Worm (Caenorhabditis elegans) whole organism, late embryonic: ENCODE measurements around the gene C35B1.8.
A peak's percentile ranks its signal among the peaks of the same experiment; 100 is the strongest.

Experiments used
- C08G9.2 ChIP-seq: sonication (generic microtip); optimal IDR thresholded peaks from 2 replicates; lab custom pipeline; 2016; ENCODE audit warnings: mild to moderate bottlenecking, missing genetic modification characterization, moderate library complexity, missing compliant biosample characterization
- F13H6.1 ChIP-seq: sonication (generic microtip); optimal IDR thresholded peaks from 2 replicates; lab custom pipeline; 2016; ENCODE audit warnings: missing genetic modification characterization, missing compliant biosample characterization
- K02D7.2 ChIP-seq: sonication (generic microtip); optimal IDR thresholded peaks from 2 replicates; lab custom pipeline; 2017; ENCODE audit warnings: mild to moderate bottlenecking, missing genetic modification characterization, missing compliant biosample characterization
- Y22D7AL.16 ChIP-seq: sonication (generic microtip); optimal IDR thresholded peaks from 2 replicates; lab custom pipeline; 2016; ENCODE audit warnings: missing genetic modification characterization, missing compliant biosample characterization
- ahr-1 ChIP-seq: sonication (generic microtip); optimal IDR thresholded peaks from 2 replicates; lab custom pipeline; 2016; ENCODE audit warnings: missing genetic modification characterization, missing compliant biosample characterization
- ama-1 ChIP-seq: fragments of 150-350 bp; optimal IDR thresholded peaks from 2 replicates; lab custom pipeline; 2014
- ceh-18 ChIP-seq: sonication (generic microtip); optimal IDR thresholded peaks from 2 replicates; lab custom pipeline; 2016; ENCODE audit warnings: missing genetic modification characterization, missing compliant biosample characterization
- ceh-31 ChIP-seq: sonication (generic microtip); optimal IDR thresholded peaks from 2 replicates; lab custom pipeline; 2016; ENCODE audit warnings: missing genetic modification characterization, missing compliant biosample characterization
- ceh-34 ChIP-seq: sonication (generic microtip); optimal IDR thresholded peaks from 2 replicates; lab custom pipeline; 2016; ENCODE audit warnings: mild to moderate bottlenecking, missing genetic modification characterization, missing compliant biosample characterization
- ceh-6 ChIP-seq: fragments of 200-800 bp; sonication (Bioruptor generic); optimal IDR thresholded peaks from 2 replicates; lab custom pipeline; 2018; ENCODE audit warnings: mild to moderate bottlenecking, missing genetic modification characterization, missing compliant biosample characterization
- dmd-4 ChIP-seq: sonication (generic microtip); optimal IDR thresholded peaks from 2 replicates; lab custom pipeline; 2016; ENCODE audit warnings: borderline replicate concordance, missing genetic modification characterization, missing compliant biosample characterization
- dve-1 ChIP-seq: sonication (generic microtip); optimal IDR thresholded peaks from 2 replicates; lab custom pipeline; 2017; ENCODE audit warnings: antibody characterized with exemption, mild to moderate bottlenecking, missing genetic modification characterization, missing compliant biosample characterization
- elt-2 ChIP-seq: sonication (generic microtip); optimal IDR thresholded peaks from 2 replicates; lab custom pipeline; 2016; ENCODE audit warnings: missing genetic modification reagents, missing genetic modification characterization, missing compliant biosample characterization
- elt-4 ChIP-seq: sonication (generic microtip); optimal IDR thresholded peaks from 2 replicates; lab custom pipeline; 2016; ENCODE audit warnings: missing genetic modification characterization, missing compliant biosample characterization
- hlh-13 ChIP-seq: fragments of 200-800 bp; sonication (Bioruptor generic); optimal IDR thresholded peaks from 2 replicates; lab custom pipeline; 2018; ENCODE audit warnings: mild to moderate bottlenecking, missing genetic modification characterization, missing compliant biosample characterization
- hlh-15 ChIP-seq: sonication (generic microtip); optimal IDR thresholded peaks from 2 replicates; lab custom pipeline; 2016; ENCODE audit warnings: missing genetic modification characterization, missing compliant biosample characterization
- hlh-30 ChIP-seq: sonication (generic microtip); optimal IDR thresholded peaks from 2 replicates; lab custom pipeline; 2017; ENCODE audit warnings: antibody characterized with exemption, missing genetic modification characterization, missing compliant biosample characterization; ENCODE audit not compliant: insufficient read depth
- hlh-6 ChIP-seq: sonication (generic microtip); optimal IDR thresholded peaks from 2 replicates; lab custom pipeline; 2016; ENCODE audit warnings: missing genotype, missing genetic modification characterization, missing compliant biosample characterization
- madf-2 ChIP-seq: sonication (generic microtip); optimal IDR thresholded peaks from 2 replicates; lab custom pipeline; 2017; ENCODE audit warnings: missing genetic modification characterization, missing compliant biosample characterization
- nfya-1 ChIP-seq: sonication (generic microtip); optimal IDR thresholded peaks from 2 replicates; lab custom pipeline; 2017; ENCODE audit warnings: missing genetic modification characterization, mild to moderate bottlenecking, missing compliant biosample characterization, antibody characterized with exemption, moderate library complexity
- npax-4 ChIP-seq: sonication (generic microtip); optimal IDR thresholded peaks from 2 replicates; lab custom pipeline; 2016; ENCODE audit warnings: missing genetic modification characterization, missing compliant biosample characterization
- odd-2 ChIP-seq: sonication (generic microtip); optimal IDR thresholded peaks from 2 replicates; lab custom pipeline; 2017; ENCODE audit warnings: antibody characterized with exemption, mild to moderate bottlenecking, missing genetic modification characterization, missing compliant biosample characterization
- pat-9 ChIP-seq: fragments of 200-800 bp; sonication (Bioruptor generic); optimal IDR thresholded peaks from 2 replicates; lab custom pipeline; 2018; ENCODE audit warnings: mild to moderate bottlenecking, missing genetic modification characterization, moderate library complexity, missing compliant biosample characterization
- pax-1 ChIP-seq: fragments of 150-350 bp; optimal IDR thresholded peaks from 2 replicates; lab custom pipeline; 2014; ENCODE audit warnings: missing biosample characterization, missing genetic modification characterization
- pha-4 ChIP-seq: fragments of 150-350 bp; optimal IDR thresholded peaks from 2 replicates; lab custom pipeline; 2018; ENCODE audit warnings: missing biosample characterization, missing genetic modification reagents, missing genetic modification characterization
- pqm-1 ChIP-seq: sonication (generic microtip); optimal IDR thresholded peaks from 2 replicates; lab custom pipeline; 2016; ENCODE audit warnings: missing genetic modification characterization, missing compliant biosample characterization
- pros-1 ChIP-seq: fragments of 150-350 bp; optimal IDR thresholded peaks from 2 replicates; lab custom pipeline; 2014; ENCODE audit warnings: missing biosample characterization, missing genetic modification reagents, missing genetic modification characterization
- ref-2 ChIP-seq: sonication (generic microtip); optimal IDR thresholded peaks from 2 replicates; lab custom pipeline; 2016; ENCODE audit warnings: missing genetic modification characterization, missing compliant biosample characterization
- sdc-2 ChIP-seq: sonication (generic microtip); optimal IDR thresholded peaks from 2 replicates; lab custom pipeline; 2016; ENCODE audit warnings: missing genotype, missing genetic modification characterization, missing compliant biosample characterization
- sox-2 ChIP-seq: fragments of 200-800 bp; sonication (Bioruptor generic); IDR thresholded peaks from 2 replicates; pipeline ENCODE4 v1.3.6; 2022; ENCODE audit warnings: missing genetic modification reagents, missing genetic modification characterization, missing compliant biosample characterization
- sox-4 ChIP-seq: sonication (generic microtip); optimal IDR thresholded peaks from 2 replicates; lab custom pipeline; 2017; ENCODE audit warnings: mild to moderate bottlenecking, missing genetic modification characterization, inconsistent platforms, missing compliant biosample characterization
- syd-9 ChIP-seq: sonication (generic microtip); optimal IDR thresholded peaks from 2 replicates; lab custom pipeline; 2016; ENCODE audit warnings: mild to moderate bottlenecking, missing genetic modification characterization, moderate library complexity, missing compliant biosample characterization
- tbx-2 ChIP-seq: sonication (generic microtip); optimal IDR thresholded peaks from 2 replicates; lab custom pipeline; 2016; ENCODE audit warnings: missing genetic modification characterization, missing compliant biosample characterization
- ttx-3 ChIP-seq: sonication (generic microtip); optimal IDR thresholded peaks from 2 replicates; lab custom pipeline; 2016; ENCODE audit warnings: missing genetic modification reagents, missing genetic modification characterization, missing compliant biosample characterization
- unc-3 ChIP-seq, 2 experiments: fragments of 200-800 bp in 1 of 2; sonication (Bioruptor generic) in 1 of 2; sonication (generic microtip) in 1 of 2; conservative IDR thresholded peaks in 1 of 2; optimal IDR thresholded peaks in 1 of 2; 2 replicates each; pipeline versions ENCODE4 v1.3.6 to Lab custom; 2016 to 2022; ENCODE audit warnings: missing compliant biosample characterization in 2 of 2, missing genetic modification characterization in 2 of 2, missing genetic modification reagents in 1 of 2
- unc-55 ChIP-seq: sonication (generic microtip); optimal IDR thresholded peaks from 2 replicates; lab custom pipeline; 2017; ENCODE audit warnings: missing biosample characterization, missing genetic modification reagents, missing genetic modification characterization
- unc-86 ChIP-seq: sonication (generic microtip); optimal IDR thresholded peaks from 2 replicates; lab custom pipeline; 2016; ENCODE audit warnings: missing genetic modification characterization, missing compliant biosample characterization
- zip-5 ChIP-seq: sonication (generic microtip); optimal IDR thresholded peaks from 2 replicates; lab custom pipeline; 2016; ENCODE audit warnings: missing genetic modification characterization, missing compliant biosample characterization

The C35B1.8 gene

DNA sequence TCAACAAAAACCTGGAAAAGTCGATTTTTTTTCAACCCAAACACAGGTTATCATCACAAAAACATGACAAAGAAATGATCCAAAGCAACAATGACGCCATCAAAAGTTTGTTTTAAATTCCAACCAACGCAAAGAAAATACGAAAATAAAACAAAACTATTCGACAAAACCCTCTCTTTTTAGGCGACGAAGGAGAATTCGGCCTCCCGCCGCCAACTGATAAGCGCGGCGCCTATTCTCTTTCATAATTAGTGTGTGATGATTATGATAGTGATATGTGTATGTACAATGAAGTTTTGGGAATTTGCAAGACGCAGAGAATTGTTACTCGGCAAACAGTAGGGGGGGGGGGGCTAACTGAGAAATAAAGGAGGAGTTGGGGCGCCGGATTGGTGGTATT lies 49.5 kb downstream of the C35B1.8 start:
- TF ChIP-seq sox-4 (tag; lab: Kevin White, UChicago) (no peak), ceh-34 (tag; lab: Kevin White, UChicago) (no peak)

DNA sequence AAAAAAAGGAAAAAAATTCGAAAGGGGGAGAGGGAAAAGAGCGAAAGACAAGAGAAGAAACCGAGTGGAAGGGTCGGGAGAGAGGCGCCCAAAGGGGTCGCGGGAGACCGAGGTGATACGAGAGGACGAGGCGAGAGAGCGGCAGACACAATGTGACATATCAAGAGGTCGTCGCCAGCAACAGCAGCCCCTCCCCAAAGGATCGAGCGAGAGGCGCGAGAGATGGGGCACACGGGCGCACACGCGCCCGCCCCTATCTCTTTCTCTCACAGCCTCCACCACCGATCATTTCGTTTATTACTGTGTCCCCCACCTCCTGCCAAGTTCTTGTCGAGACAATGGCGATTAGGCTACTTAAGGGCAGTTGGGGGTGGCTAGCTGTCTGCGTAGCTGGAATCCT lies 50.6 kb downstream of the C35B1.8 start:
- TF ChIP-seq zip-5 (tag; lab: Kevin White, UChicago) = no peak
- TF ChIP-seq hlh-13 (GFP tag; lab: Kevin White, UChicago) = no peak
- TF ChIP-seq ceh-6 (GFP tag; lab: Kevin White, UChicago) = no peak
- TF ChIP-seq pros-1 (tag; lab: Kevin White, UChicago) = peak; percentile 2
- peak; percentile 66 for TF ChIP-seq tbx-2 (tag; lab: Kevin White, UChicago)
- no peak for TF ChIP-seq ama-1 (lab: Kevin White, UChicago)
- no peak for TF ChIP-seq madf-2 (tag; lab: Kevin White, UChicago)
- peak; percentile 69 for TF ChIP-seq unc-55
- peak; percentile 37 for TF ChIP-seq sdc-2 (tag; lab: Kevin White, UChicago)
- TF ChIP-seq elt-2 = no peak
- peak; percentile 43 for TF ChIP-seq ceh-34 (tag; lab: Kevin White, UChicago)
- no peak for TF ChIP-seq pha-4 (tag; lab: Kevin White, UChicago)
- peak; percentile 25 for TF ChIP-seq C08G9.2
- TF ChIP-seq F13H6.1 (tag; lab: Kevin White, UChicago) = peak; percentile 31
- no peak for TF ChIP-seq pax-1 (tag; lab: Kevin White, UChicago)
- TF ChIP-seq dmd-4 (tag; lab: Kevin White, UChicago) = peak; percentile 33
- peak; percentile 91 for TF ChIP-seq ceh-18 (tag; lab: Kevin White, UChicago)
- TF ChIP-seq hlh-30 (tag; lab: Kevin White, UChicago) = no peak
- no peak for TF ChIP-seq pat-9 (tag; lab: Kevin White, UChicago)
- no peak for TF ChIP-seq sox-2 (GFP tag; lab: Robert Waterston, UW)
- no peak for TF ChIP-seq npax-4
- peak; percentile 8 for TF ChIP-seq nfya-1 (tag; lab: Kevin White, UChicago)
- TF ChIP-seq Y22D7AL.16 (tag; lab: Kevin White, UChicago) = no peak
- TF ChIP-seq pqm-1 (tag; lab: Kevin White, UChicago) = no peak
- no peak for TF ChIP-seq odd-2 (tag; lab: Kevin White, UChicago)
- no peak for TF ChIP-seq ahr-1 (tag; lab: Kevin White, UChicago)
- TF ChIP-seq ref-2 (tag; lab: Kevin White, UChicago) = peak; percentile 18
- no peak for TF ChIP-seq K02D7.2 (tag; lab: Kevin White, UChicago)
- TF ChIP-seq dve-1 (tag; lab: Kevin White, UChicago) = no peak
- no peak for TF ChIP-seq unc-3 (GFP tag; conservative IDR thresholded peaks at IDR 0.05; lab: Robert Waterston, UW)
- no peak for TF ChIP-seq unc-3 (tag; optimal IDR thresholded peaks at IDR 0.05; lab: Kevin White, UChicago)
- no peak for TF ChIP-seq ttx-3 (tag; lab: Kevin White, UChicago)
- TF ChIP-seq elt-4 (tag; lab: Kevin White, UChicago) = peak; percentile 56
- no peak for TF ChIP-seq ceh-31 (tag; lab: Kevin White, UChicago)
- TF ChIP-seq hlh-15 (tag; lab: Kevin White, UChicago) = no peak
- no peak for TF ChIP-seq unc-86
- peak; percentile 50 for TF ChIP-seq syd-9 (tag; lab: Kevin White, UChicago)
- no peak for TF ChIP-seq hlh-6
